Fruit fly (Drosophila melanogaster) whole organism, embryonic: ENCODE data around the gene CG33523.
A peak's percentile ranks its signal among the peaks of the same experiment; 100 is the strongest.

Source experiments
- Bgb ChIP-seq: fragments of 200-800 bp; sonication (Bioruptor generic); IDR thresholded peaks from 2 replicates; pipeline ENCODE4 v1.3.6; 2022; ENCODE audit warnings: missing biosample characterization, missing genetic modification characterization; ENCODE audit not compliant: partially characterized antibody
- CG10462 ChIP-seq: fragments of 200-800 bp; sonication (Bioruptor generic); optimal IDR thresholded peaks from 2 replicates; lab custom pipeline; 2016; ENCODE audit warnings: missing biosample characterization, missing genetic modification characterization
- CG11504 ChIP-seq: fragments of 200-800 bp; sonication (Bioruptor generic); optimal IDR thresholded peaks from 3 replicates; lab custom pipeline; 2019; ENCODE audit warnings: missing biosample characterization, mild to moderate bottlenecking, missing genetic modification characterization, moderate library complexity
- CG14441 ChIP-seq: fragments of 200-800 bp; sonication (Bioruptor generic); IDR thresholded peaks from 2 replicates; pipeline ENCODE4 v1.3.6; 2022; ENCODE audit warnings: missing biosample characterization, missing genetic modification characterization
- CG1603 ChIP-seq: fragments of 200-800 bp; sonication (Bioruptor generic); optimal IDR thresholded peaks from 2 replicates; lab custom pipeline; 2019; ENCODE audit warnings: missing biosample characterization, mild to moderate bottlenecking, missing genetic modification characterization, moderate library complexity
- CG16863 ChIP-seq: fragments of 200-800 bp; sonication (Bioruptor generic); optimal IDR thresholded peaks from 3 replicates; lab custom pipeline; 2016; ENCODE audit warnings: missing biosample characterization, missing genetic modification characterization
- CG17568 ChIP-seq: fragments of 200-800 bp; sonication (Bioruptor generic); optimal IDR thresholded peaks from 2 replicates; lab custom pipeline; 2018; ENCODE audit warnings: missing biosample characterization, mild to moderate bottlenecking, missing genetic modification characterization, moderate library complexity
- CG2678 ChIP-seq: fragments of 200-800 bp; sonication (Bioruptor generic); optimal IDR thresholded peaks from 3 replicates; lab custom pipeline; 2019; ENCODE audit warnings: missing biosample characterization, mild to moderate bottlenecking, missing genetic modification characterization, moderate library complexity
- CG2712 ChIP-seq: fragments of 200-800 bp; optimal IDR thresholded peaks from 3 replicates; lab custom pipeline; 2019; ENCODE audit warnings: missing biosample characterization, mild to moderate bottlenecking, missing genetic modification characterization, moderate library complexity
- CG31224 ChIP-seq: fragments of 200-800 bp; sonication (Bioruptor generic); IDR thresholded peaks from 2 replicates; pipeline ENCODE4 v1.3.6; 2022; ENCODE audit warnings: missing biosample characterization, missing genetic modification characterization
- CG32767 ChIP-seq: fragments of 200-800 bp; sonication (Bioruptor generic); IDR thresholded peaks from 2 replicates; pipeline ENCODE4 v1.3.6; 2022; ENCODE audit warnings: missing biosample characterization, missing genetic modification characterization
- CG32772 ChIP-seq: fragments of 200-800 bp; sonication (Bioruptor generic); IDR thresholded peaks from 2 replicates; pipeline ENCODE4 v1.3.6; 2022; ENCODE audit warnings: missing biosample characterization, missing genetic modification characterization
- CG33557 ChIP-seq: fragments of 200-800 bp; sonication (Bioruptor generic); optimal IDR thresholded peaks from 2 replicates; lab custom pipeline; 2019; ENCODE audit warnings: missing biosample characterization, mild to moderate bottlenecking, missing genetic modification characterization, moderate library complexity
- CG4404 ChIP-seq: fragments of 200-800 bp; sonication (Bioruptor generic); IDR thresholded peaks from 2 replicates; pipeline ENCODE4 v1.3.6; 2022; ENCODE audit warnings: missing biosample characterization, missing genetic modification characterization
- CG6689 ChIP-seq: fragments of 200-800 bp; sonication (Bioruptor generic); IDR thresholded peaks from 2 replicates; pipeline ENCODE4 v1.3.6; 2022; ENCODE audit warnings: missing biosample characterization, missing genetic modification characterization
- CG7786 ChIP-seq: fragments of 200-800 bp; sonication (Bioruptor generic); optimal IDR thresholded peaks from 2 replicates; lab custom pipeline; 2016; ENCODE audit warnings: missing biosample characterization, missing genetic modification characterization
- CTCF ChIP-seq: fragments of 200-800 bp; sonication (Bioruptor generic); optimal IDR thresholded peaks from 2 replicates; lab custom pipeline; 2017; ENCODE audit warnings: missing biosample characterization, mild to moderate bottlenecking, missing genetic modification characterization, moderate library complexity
- D ChIP-seq, 2 experiments: fragments of 200-800 bp in 1 of 2; fragments of >200 bp in 1 of 2; sonication (Bioruptor generic) in 1 of 2; optimal IDR thresholded peaks; 2 replicates in 1 of 2; 3 replicates in 1 of 2; lab custom pipeline; 2017; ENCODE audit warnings: mild to moderate bottlenecking in 1 of 2, missing biosample characterization in 1 of 2, missing genetic modification characterization in 1 of 2, missing genetic modification reagents in 1 of 2
- Dek ChIP-seq: fragments of 200-800 bp; sonication (Bioruptor generic); optimal IDR thresholded peaks from 3 replicates; lab custom pipeline; 2019; ENCODE audit warnings: missing biosample characterization, mild to moderate bottlenecking, missing genetic modification characterization, moderate library complexity
- Ets65A ChIP-seq: fragments of 200-800 bp; sonication (Bioruptor generic); peaks from one replicate; lab custom pipeline; 2016; ENCODE audit warnings: missing biosample characterization, missing genetic modification characterization
- Fer1 ChIP-seq: fragments of 200-800 bp; sonication (Bioruptor generic); optimal IDR thresholded peaks from 2 replicates; lab custom pipeline; 2017; ENCODE audit warnings: missing biosample characterization, mild to moderate bottlenecking, missing genetic modification characterization
- Lhr ChIP-seq: fragments of 200-800 bp; sonication (Bioruptor generic); optimal IDR thresholded peaks from 3 replicates; lab custom pipeline; 2017; ENCODE audit warnings: mild to moderate bottlenecking, missing biosample characterization, missing genetic modification reagents, missing genetic modification characterization
- Stat92E ChIP-seq, 3 experiments: fragments of >200 bp in 2 of 3; fragments of 200-800 bp in 1 of 3; sonication (Bioruptor generic) in 1 of 3; optimal IDR thresholded peaks; 2 replicates each; lab custom pipeline; 2017 to 2019; ENCODE audit warnings: missing biosample characterization in 3 of 3, missing genetic modification characterization in 3 of 3, mild to moderate bottlenecking in 1 of 3, moderate library complexity in 1 of 3
- Vsx1 ChIP-seq: fragments of 200-800 bp; sonication (Bioruptor generic); optimal IDR thresholded peaks from 2 replicates; lab custom pipeline; 2017; ENCODE audit warnings: missing biosample characterization, mild to moderate bottlenecking, missing genetic modification characterization, missing genetic modification reagents
- Xrp1 ChIP-seq: fragments of 200-800 bp; sonication (Bioruptor generic); IDR thresholded peaks from 2 replicates; pipeline ENCODE4 v1.3.6; 2022; ENCODE audit warnings: missing biosample characterization, missing genetic modification characterization
- amos ChIP-seq: fragments of 200-800 bp; sonication (Bioruptor generic); IDR thresholded peaks from 2 replicates; pipeline ENCODE4 v1.3.6; 2022; ENCODE audit warnings: missing biosample characterization, missing genetic modification characterization; ENCODE audit not compliant: partially characterized antibody
- ara ChIP-seq: fragments of 200-800 bp; sonication (Bioruptor generic); IDR thresholded peaks from 2 replicates; pipeline ENCODE4 v1.3.6; 2022; ENCODE audit warnings: missing biosample characterization, missing genetic modification characterization
- bsh ChIP-seq, 2 experiments: fragments of 200-800 bp; sonication (Bioruptor generic); optimal IDR thresholded peaks; 2 replicates each; lab custom pipeline; 2017 to 2018; ENCODE audit warnings: mild to moderate bottlenecking in 2 of 2, missing biosample characterization in 2 of 2, missing genetic modification characterization in 2 of 2, moderate library complexity in 1 of 2
- chn ChIP-seq: fragments of 200-800 bp; sonication (Bioruptor generic); optimal IDR thresholded peaks from 2 replicates; lab custom pipeline; 2016; ENCODE audit warnings: missing biosample characterization, missing genetic modification characterization
- dmrt11E ChIP-seq: fragments of 200-800 bp; sonication (Bioruptor generic); optimal IDR thresholded peaks from 3 replicates; lab custom pipeline; 2018; ENCODE audit warnings: missing biosample characterization, mild to moderate bottlenecking, missing genetic modification characterization, moderate library complexity
- exex ChIP-seq: fragments of 200-800 bp; sonication (Bioruptor generic); optimal IDR thresholded peaks from 4 replicates; lab custom pipeline; 2018; ENCODE audit warnings: missing biosample characterization, mild to moderate bottlenecking, missing genetic modification characterization, moderate library complexity
- gem ChIP-seq: fragments of 200-800 bp; sonication (Bioruptor generic); optimal IDR thresholded peaks from 2 replicates; lab custom pipeline; 2019; ENCODE audit warnings: missing biosample characterization, mild to moderate bottlenecking, missing genetic modification characterization, moderate library complexity
- gfzf ChIP-seq: fragments of 200-800 bp; sonication (Bioruptor generic); optimal IDR thresholded peaks from 2 replicates; lab custom pipeline; 2016; ENCODE audit warnings: missing biosample characterization, mild to moderate bottlenecking, missing genetic modification characterization, moderate library complexity
- lab ChIP-seq: fragments of 200-800 bp; sonication (Bioruptor generic); optimal IDR thresholded peaks from 3 replicates; lab custom pipeline; 2017; ENCODE audit warnings: missing biosample characterization, missing genetic modification characterization, mild to moderate bottlenecking, moderate library complexity, missing genetic modification reagents
- prd ChIP-seq, 3 experiments: fragments of >200 bp in 2 of 3; fragments of 200-800 bp in 1 of 3; sonication (Bioruptor generic) in 1 of 3; optimal IDR thresholded peaks in 2 of 3; IDR thresholded peaks in 1 of 3; 2 replicates in 2 of 3; 3 replicates in 1 of 3; pipeline versions ENCODE4 v1.3.6 to Lab custom; 2017 to 2022; ENCODE audit warnings: missing biosample characterization in 1 of 3, missing genetic modification characterization in 1 of 3
- row ChIP-seq: fragments of 200-800 bp; sonication (Bioruptor generic); IDR thresholded peaks from 3 replicates; pipeline ENCODE4 v1.3.6; 2022; ENCODE audit warnings: missing biosample characterization, missing genetic modification characterization
- sens ChIP-seq: fragments of 200-800 bp; sonication (Bioruptor generic); peaks from one replicate; lab custom pipeline; 2016; ENCODE audit warnings: missing biosample characterization, missing genetic modification characterization
- stwl ChIP-seq: fragments of 200-800 bp; sonication (Bioruptor generic); optimal IDR thresholded peaks from 3 replicates; lab custom pipeline; 2018; ENCODE audit warnings: missing biosample characterization, mild to moderate bottlenecking, missing genetic modification characterization, moderate library complexity
- tap ChIP-seq: fragments of 200-800 bp; optimal IDR thresholded peaks from 3 replicates; lab custom pipeline; 2019; ENCODE audit warnings: missing biosample characterization, mild to moderate bottlenecking, missing genetic modification characterization, moderate library complexity
- vvl ChIP-seq: fragments of 200-800 bp; sonication (Bioruptor generic); IDR thresholded peaks from 2 replicates; pipeline ENCODE4 v1.3.6; 2022; ENCODE audit warnings: missing biosample characterization, missing genetic modification characterization
- zen ChIP-seq: fragments of 200-800 bp; sonication (Bioruptor generic); optimal IDR thresholded peaks from 3 replicates; lab custom pipeline; 2018; ENCODE audit warnings: missing biosample characterization, mild to moderate bottlenecking, missing genetic modification characterization, moderate library complexity
- zf30C ChIP-seq: fragments of 200-800 bp; sonication (Bioruptor generic); optimal IDR thresholded peaks from 3 replicates; lab custom pipeline; 2018; ENCODE audit warnings: missing biosample characterization, mild to moderate bottlenecking, missing genetic modification characterization

The CG33523 gene

dm6 chr3L:5964399-5964798, 40.7 kb downstream of the CG33523 start (continued):
- peak; percentile 43 for TF ChIP-seq CG4404 (GFP tag; lab: Robert Waterston, UW)
- TF ChIP-seq CG1603 (tag; lab: Kevin White, UChicago), result peak; percentile 32
- TF ChIP-seq CG2678 (tag; lab: Kevin White, UChicago), result no peak
- TF ChIP-seq Ets65A, result peak; percentile 92
- TF ChIP-seq CG10462 (GFP tag; lab: Kevin White, UChicago), result peak; percentile 14
- no peak for TF ChIP-seq CG17568 (GFP tag; lab: Kevin White, UChicago)
- TF ChIP-seq dmrt11E, result peak; percentile 29
- TF ChIP-seq CG32772 (GFP tag; lab: Robert Waterston, UW), result 0 out of 2 replicates have a peak, but pooled peaks have one; percentile 14
- TF ChIP-seq gem (tag; lab: Kevin White, UChicago), result peak; percentile 31
- no peak for TF ChIP-seq CG14441 (GFP tag; lab: Robert Waterston, UW)
- no peak for TF ChIP-seq Fer1 (GFP tag; lab: Kevin White, UChicago)
- TF ChIP-seq exex (tag; lab: Kevin White, UChicago), result no peak
- no peak for TF ChIP-seq vvl (GFP tag; lab: Robert Waterston, UW)
- no peak for TF ChIP-seq ara (GFP tag; lab: Robert Waterston, UW)
- TF ChIP-seq row (GFP tag; lab: Robert Waterston, UW), result no peak
- TF ChIP-seq bsh (GFP tag; optimal IDR thresholded peaks at IDR 0.05; lab: Kevin White, UChicago), result peak in 1 of 2 experiments; percentile 25
- no peak for TF ChIP-seq zf30C (GFP tag; lab: Kevin White, UChicago)
- TF ChIP-seq Xrp1 (GFP tag; lab: Robert Waterston, UW), result peak; percentile 58; the same call in 1 of the 2 replicates
- no peak for TF ChIP-seq lab (GFP tag; lab: Kevin White, UChicago)
- TF ChIP-seq sens, result peak; percentile 82
- TF ChIP-seq CG6689 (GFP tag; lab: Robert Waterston, UW), result peak; percentile 47; the same call in 1 of the 2 replicates
- no peak for TF ChIP-seq CG32767 (GFP tag; lab: Robert Waterston, UW)
- no peak for TF ChIP-seq CG7786
- TF ChIP-seq Dek (tag; lab: Kevin White, UChicago), result no peak
- peak; percentile 20 for TF ChIP-seq chn (GFP tag; lab: Kevin White, UChicago)
- TF ChIP-seq CG31224 (GFP tag; lab: Robert Waterston, UW), result no peak
- TF ChIP-seq prd (optimal IDR thresholded peaks at IDR 0.05; lab: Kevin White, UChicago), result no peak
- TF ChIP-seq prd (GFP tag; IDR thresholded peaks at IDR 0.05; lab: Robert Waterston, UW), result peak; percentile 46; the same call in 2 of the 3 replicates
- TF ChIP-seq tap (tag; lab: Kevin White, UChicago), result no peak
- peak; percentile 21 for TF ChIP-seq CG16863 (GFP tag; lab: Kevin White, UChicago)

- TF ChIP-seq Stat92E (GFP tag; optimal IDR thresholded peaks at IDR 0.05; lab: Kevin White, UChicago) (peak in 1 of 3 experiments; percentile 6), Bgb (GFP tag; lab: Robert Waterston, UW) (peak; percentile 34; the same call in 1 of the 2 replicates), CG2712 (tag; lab: Kevin White, UChicago) (peak; percentile 6), CG33557 (GFP tag; lab: Kevin White, UChicago) (no peak), zen (tag; lab: Kevin White, UChicago) (no peak), D (optimal IDR thresholded peaks at IDR 0.05; lab: Kevin White, UChicago) (peak; percentile 6), D (GFP tag; optimal IDR thresholded peaks at IDR 0.05; lab: Kevin White, UChicago) (no peak), CTCF (peak; percentile 76), amos (GFP tag; lab: Robert Waterston, UW) (peak; percentile 15; the same call in 1 of the 2 replicates), gfzf (GFP tag; lab: Kevin White, UChicago) (no peak), sens (peak; percentile 30), stwl (tag; lab: Kevin White, UChicago) (peak; percentile 38), Vsx1 (GFP tag; lab: Kevin White, UChicago) (no peak), CG11504 (tag; lab: Kevin White, UChicago) (peak; percentile 99), Lhr (GFP tag; lab: Kevin White, UChicago) (no peak)
- TF ChIP-seq, all 482 proteins: peak for 9
Observed at dm6 chr3L:5966850-5967418, 43.3 kb downstream of the CG33523 start.
